Worm (Caenorhabditis elegans) whole organism, L1 larva: Measurements from ENCODE around the gene ttr-21.
A peak's percentile ranks its signal among the peaks of the same experiment; 100 is the strongest.

Experiments used
- C04F5.9 ChIP-seq: sonication (generic microtip); optimal IDR thresholded peaks from 2 replicates; lab custom pipeline; 2016; ENCODE audit warnings: missing genetic modification characterization, missing compliant biosample characterization
- C34B4.2 ChIP-seq: sonication (generic microtip); optimal IDR thresholded peaks from 2 replicates; lab custom pipeline; 2017; ENCODE audit warnings: mild to moderate bottlenecking, missing genetic modification characterization, missing compliant biosample characterization
- F16B12.6 ChIP-seq: fragments of 150-350 bp; optimal IDR thresholded peaks from 2 replicates; lab custom pipeline; 2014; ENCODE audit warnings: missing biosample characterization, missing genetic modification characterization
- Y116A8C.19 ChIP-seq: sonication (generic microtip); optimal IDR thresholded peaks from 2 replicates; lab custom pipeline; 2016; ENCODE audit warnings: missing compliant biosample characterization, missing genetic modification characterization, borderline replicate concordance
- aha-1 ChIP-seq: fragments of 150-350 bp; optimal IDR thresholded peaks from 2 replicates; lab custom pipeline; 2014; ENCODE audit warnings: missing biosample characterization, missing genetic modification characterization
- aly-2 ChIP-seq: fragments of 150-350 bp; optimal IDR thresholded peaks from 2 replicates; lab custom pipeline; 2014; ENCODE audit warnings: missing biosample characterization, missing genetic modification characterization
- ceh-63 ChIP-seq: fragments of 200-800 bp; sonication (Bioruptor generic); optimal IDR thresholded peaks from 2 replicates; lab custom pipeline; 2018; ENCODE audit warnings: mild to moderate bottlenecking, missing genetic modification characterization, missing compliant biosample characterization
- ceh-8 ChIP-seq: fragments of 200-800 bp; sonication (Bioruptor generic); optimal IDR thresholded peaks from 2 replicates; lab custom pipeline; 2018; ENCODE audit warnings: mild to moderate bottlenecking, missing genetic modification characterization, moderate library complexity, missing compliant biosample characterization
- ceh-82 ChIP-seq, 3 experiments: fragments of 150-350 bp in 1 of 3; sonication (generic microtip) in 2 of 3; optimal IDR thresholded peaks; 2 replicates each; lab custom pipeline; 2014 to 2017; ENCODE audit warnings: missing biosample characterization in 3 of 3, missing genetic modification characterization in 3 of 3
- efl-1 ChIP-seq, 4 experiments: fragments of 150-350 bp; optimal IDR thresholded peaks in 3 of 4; peaks in 1 of 4; 1 replicate in 1 of 4; 2 replicates in 3 of 4; lab custom pipeline; 2014; ENCODE audit warnings: missing biosample characterization in 2 of 4, missing genetic modification characterization in 2 of 4, missing genetic modification reagents in 2 of 4
- elt-2 ChIP-seq: sonication (generic microtip); optimal IDR thresholded peaks from 2 replicates; lab custom pipeline; 2016; ENCODE audit warnings: missing genetic modification characterization, mild to moderate bottlenecking, inconsistent platforms, missing compliant biosample characterization, missing genetic modification reagents
- elt-3 ChIP-seq, 6 experiments: fragments of 150-350 bp in 1 of 6; sonication (generic microtip); optimal IDR thresholded peaks; 2 replicates each; lab custom pipeline; 2017 to 2018; ENCODE audit warnings: missing biosample characterization in 6 of 6, missing genetic modification characterization in 6 of 6, inconsistent platforms in 1 of 6
- ets-5 ChIP-seq: fragments of 200-800 bp; sonication (Bioruptor generic); IDR thresholded peaks from 2 replicates; pipeline ENCODE4 v1.3.6; 2022; ENCODE audit warnings: missing genetic modification characterization, missing compliant biosample characterization
- fkh-10 ChIP-seq: sonication (generic microtip); optimal IDR thresholded peaks from 2 replicates; lab custom pipeline; 2017; ENCODE audit warnings: missing biosample characterization, missing genetic modification reagents, missing genetic modification characterization
- fkh-8 ChIP-seq: sonication (generic microtip); optimal IDR thresholded peaks from 2 replicates; lab custom pipeline; 2016; ENCODE audit warnings: mild to moderate bottlenecking, missing genetic modification characterization, missing compliant biosample characterization
- grh-1 ChIP-seq: fragments of 200-800 bp; sonication (Bioruptor generic); IDR thresholded peaks from 2 replicates; pipeline ENCODE4 v1.3.6; 2022; ENCODE audit warnings: missing genetic modification reagents, missing genetic modification characterization, missing compliant biosample characterization
- hlh-4 ChIP-seq: sonication (generic microtip); optimal IDR thresholded peaks from 2 replicates; lab custom pipeline; 2016; ENCODE audit warnings: mild to moderate bottlenecking, missing genetic modification characterization, missing compliant biosample characterization
- jun-1 ChIP-seq: fragments of 150-350 bp; optimal IDR thresholded peaks from 2 replicates; lab custom pipeline; 2014; ENCODE audit warnings: missing biosample characterization, missing genetic modification reagents, missing genetic modification characterization
- lin-14 ChIP-seq: fragments of 200-800 bp; sonication (Bioruptor generic); optimal IDR thresholded peaks from 2 replicates; lab custom pipeline; 2018; ENCODE audit warnings: mild to moderate bottlenecking, missing genetic modification characterization, moderate library complexity, missing compliant biosample characterization
- lin-35 ChIP-seq, 2 experiments: fragments of 150-350 bp; optimal IDR thresholded peaks; 2 replicates each; lab custom pipeline; 2014; ENCODE audit warnings: missing biosample characterization in 2 of 2, missing genetic modification characterization in 2 of 2, missing genetic modification reagents in 2 of 2
- lin-39 ChIP-seq: fragments of 150-350 bp; optimal IDR thresholded peaks from 2 replicates; lab custom pipeline; 2014; ENCODE audit warnings: missing biosample characterization, missing genetic modification reagents, missing genetic modification characterization
- mef-2 ChIP-seq: fragments of 150-350 bp; optimal IDR thresholded peaks from 2 replicates; lab custom pipeline; 2014; ENCODE audit warnings: missing biosample characterization, missing genetic modification characterization
- mep-1 ChIP-seq: fragments of 150-350 bp; optimal IDR thresholded peaks from 2 replicates; lab custom pipeline; 2014; ENCODE audit warnings: missing biosample characterization, missing genetic modification characterization
- nhr-11 ChIP-seq: fragments of 150-350 bp; optimal IDR thresholded peaks from 2 replicates; lab custom pipeline; 2014; ENCODE audit warnings: missing biosample characterization, missing genetic modification characterization
- nhr-12 ChIP-seq: sonication (generic microtip); optimal IDR thresholded peaks from 2 replicates; lab custom pipeline; 2017; ENCODE audit warnings: missing biosample characterization, missing genetic modification characterization
- nhr-20 ChIP-seq: sonication (generic microtip); optimal IDR thresholded peaks from 2 replicates; lab custom pipeline; 2016; ENCODE audit warnings: mild to moderate bottlenecking, missing genetic modification characterization, missing compliant biosample characterization
- nhr-28 ChIP-seq: fragments of 150-350 bp; optimal IDR thresholded peaks from 2 replicates; lab custom pipeline; 2014; ENCODE audit warnings: missing biosample characterization, missing genetic modification characterization
- nhr-47 ChIP-seq: sonication (generic microtip); optimal IDR thresholded peaks from 2 replicates; lab custom pipeline; 2016; ENCODE audit warnings: mild to moderate bottlenecking, missing genetic modification characterization, moderate library complexity, missing compliant biosample characterization
- nhr-71 ChIP-seq: sonication (generic microtip); optimal IDR thresholded peaks from 2 replicates; lab custom pipeline; 2016; ENCODE audit warnings: mild to moderate bottlenecking, missing genetic modification characterization, moderate library complexity, missing compliant biosample characterization
- nhr-76 ChIP-seq: sonication (generic microtip); optimal IDR thresholded peaks from 2 replicates; lab custom pipeline; 2017; ENCODE audit warnings: missing biosample characterization, missing genetic modification characterization
- nhr-77 ChIP-seq: fragments of 150-350 bp; optimal IDR thresholded peaks from 2 replicates; lab custom pipeline; 2014; ENCODE audit warnings: missing biosample characterization, missing genetic modification characterization
- snpc-4 ChIP-seq: fragments of 150-350 bp; optimal IDR thresholded peaks from 2 replicates; lab custom pipeline; 2014; ENCODE audit warnings: missing biosample characterization, missing genetic modification characterization
- sox-4 ChIP-seq: sonication (generic microtip); optimal IDR thresholded peaks from 2 replicates; lab custom pipeline; 2016; ENCODE audit warnings: missing genetic modification characterization, missing compliant biosample characterization
- sptf-1 ChIP-seq: fragments of 150-350 bp; optimal IDR thresholded peaks from 2 replicates; lab custom pipeline; 2014; ENCODE audit warnings: missing biosample characterization, missing genetic modification characterization
- sup-37 ChIP-seq: fragments of 200-800 bp; sonication (Bioruptor generic); optimal IDR thresholded peaks from 2 replicates; lab custom pipeline; 2018; ENCODE audit warnings: mild to moderate bottlenecking, missing genetic modification characterization, missing compliant biosample characterization
- swsn-7 ChIP-seq: sonication (generic microtip); optimal IDR thresholded peaks from 2 replicates; lab custom pipeline; 2016; ENCODE audit warnings: missing genetic modification characterization, missing compliant biosample characterization
- tbx-2 ChIP-seq: sonication (generic microtip); optimal IDR thresholded peaks from 2 replicates; lab custom pipeline; 2016; ENCODE audit warnings: missing genetic modification characterization, missing compliant biosample characterization
- tlp-1 ChIP-seq: fragments of 150-350 bp; optimal IDR thresholded peaks from 2 replicates; lab custom pipeline; 2014; ENCODE audit warnings: missing biosample characterization, missing genetic modification characterization
- unc-62 ChIP-seq: fragments of 150-350 bp; optimal IDR thresholded peaks from 2 replicates; lab custom pipeline; 2014; ENCODE audit warnings: missing biosample characterization, missing genetic modification reagents, missing genetic modification characterization
- unc-98 ChIP-seq: fragments of 200-800 bp; sonication (Bioruptor generic); IDR thresholded peaks from 2 replicates; pipeline ENCODE4 v1.3.6; 2022; ENCODE audit warnings: missing genetic modification characterization, missing compliant biosample characterization
- vab-15 ChIP-seq: sonication (generic microtip); optimal IDR thresholded peaks from 2 replicates; lab custom pipeline; 2017; ENCODE audit warnings: missing genotype, mild to moderate bottlenecking, missing genetic modification characterization, missing compliant biosample characterization
- zag-1 ChIP-seq: fragments of 150-350 bp; optimal IDR thresholded peaks from 2 replicates; lab custom pipeline; 2014; ENCODE audit warnings: missing biosample characterization, missing genetic modification characterization
- ztf-4 ChIP-seq: fragments of 150-350 bp; optimal IDR thresholded peaks from 2 replicates; lab custom pipeline; 2014; ENCODE audit warnings: missing biosample characterization, missing genetic modification characterization

Gene ttr-21

DNA sequence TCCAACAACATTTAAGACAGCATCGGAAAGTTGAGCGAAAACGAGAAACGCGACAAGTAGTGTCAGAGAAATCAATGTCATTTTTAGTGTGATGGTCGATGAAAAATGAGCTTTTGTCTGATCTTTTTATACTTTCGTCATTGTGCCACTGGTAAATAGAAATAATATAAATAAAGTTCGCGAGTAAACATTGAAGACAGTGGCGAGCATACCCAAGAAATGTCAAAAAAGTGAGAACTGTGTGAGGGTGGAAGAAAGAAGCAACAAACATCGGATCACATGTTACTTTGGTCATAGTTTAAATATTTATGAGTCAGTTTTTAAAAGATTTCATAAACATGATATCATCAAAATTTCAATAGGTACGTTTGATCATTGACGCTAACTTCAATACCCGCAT lies at the start of gene ttr-21:
ttr-21 (minus strand) TSS at position 100 of the 400 bp plus-strand sequence.
- TF ChIP-seq C04F5.9 (no peak), ceh-82 (tag; optimal IDR thresholded peaks at IDR 0.05; lab: Kevin White, UChicago) (no peak), nhr-20 (tag; lab: Kevin White, UChicago) (peak; percentile 9)

DNA sequence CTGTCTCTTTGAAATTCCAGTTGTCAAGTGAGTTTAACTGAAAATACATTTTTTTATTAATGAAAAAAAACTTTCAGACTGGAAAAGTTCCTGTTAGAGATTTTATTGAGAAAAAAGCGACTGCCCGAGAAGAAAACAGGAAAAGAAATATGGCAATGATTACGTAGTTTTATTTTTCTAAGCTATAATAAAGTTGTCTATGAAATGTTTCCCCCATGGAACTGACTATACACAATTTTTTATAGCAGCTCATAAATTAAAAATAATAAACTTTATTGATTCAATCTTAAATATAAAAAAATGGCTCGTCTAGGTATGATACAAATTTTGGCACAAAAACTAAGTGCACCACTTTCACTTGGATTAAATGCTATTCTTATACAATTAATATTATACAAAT lies 48.3 kb upstream of the ttr-21 start, which contains the start of gene C06B3.1:
C06B3.1 (plus strand) TSS at position 301 of the 400 bp plus-strand sequence.
- TF ChIP-seq ceh-82 (tag; optimal IDR thresholded peaks at IDR 0.05; lab: Kevin White, UChicago) (no peak), ceh-63 (GFP tag; lab: Kevin White, UChicago) (no peak), mef-2 (no peak), unc-98 (GFP tag; lab: Robert Waterston, UW) (no peak), nhr-28 (no peak), hlh-4 (tag; lab: Kevin White, UChicago) (no peak), nhr-47 (no peak)

DNA sequence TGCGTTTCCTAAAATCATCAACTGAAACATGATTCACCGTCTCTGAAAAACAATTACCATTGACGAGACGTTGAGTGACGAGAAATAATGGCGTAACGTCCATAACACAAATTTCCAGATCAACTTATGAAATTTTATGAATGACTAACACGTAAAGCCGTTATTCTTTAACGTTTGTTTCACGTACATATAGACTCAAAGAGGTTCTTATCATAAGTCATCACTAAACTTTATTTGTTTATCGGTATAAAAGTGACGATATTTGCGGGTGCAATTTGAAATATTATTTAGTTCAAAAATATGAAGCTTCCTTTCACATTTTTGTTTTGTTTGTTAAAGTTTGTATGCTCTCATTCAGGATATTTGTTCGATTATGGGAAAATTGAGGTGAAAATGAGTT lies 45.0 kb upstream of the ttr-21 start, which contains the start of gene oac-3:
oac-3 (plus strand) TSS at position 301 of the 400 bp plus-strand sequence.
- no peak for TF ChIP-seq fkh-10 (GFP tag; lab: Kevin White, UChicago)
- no peak for TF ChIP-seq mep-1
- no peak for TF ChIP-seq sup-37 (GFP tag; lab: Kevin White, UChicago)
- TF ChIP-seq nhr-11 (tag; lab: Kevin White, UChicago), result no peak
- no peak for TF ChIP-seq grh-1 (GFP tag; lab: Robert Waterston, UW)
- TF ChIP-seq fkh-8, result no peak
- TF ChIP-seq snpc-4 (tag; lab: Kevin White, UChicago), result no peak
- TF ChIP-seq lin-39 (tag; lab: Kevin White, UChicago), result no peak
- TF ChIP-seq nhr-77 (tag; lab: Kevin White, UChicago), result no peak
- TF ChIP-seq nhr-12 (tag; lab: Kevin White, UChicago), result no peak
- no peak for TF ChIP-seq unc-62 (GFP tag; lab: Kevin White, UChicago)
- TF ChIP-seq nhr-71 (tag; lab: Kevin White, UChicago), result no peak
- TF ChIP-seq ets-5 (GFP tag; lab: Robert Waterston, UW), result no peak

ce11 chrV:13898356-13898755 lies 44.2 kb upstream of the ttr-21 start, which contains the start of gene cyp-35C1:
cyp-35C1 (minus strand) TSS chrV:13898487.
- TF ChIP-seq elt-2 (tag; lab: Kevin White, UChicago), result peak; percentile 2
- no peak for TF ChIP-seq aha-1 (tag; lab: Kevin White, UChicago)
- TF ChIP-seq ztf-4 (tag; lab: Kevin White, UChicago), result no peak
- no peak for TF ChIP-seq efl-1 (optimal IDR thresholded peaks at IDR 0.05; lab: Kevin White, UChicago)
- TF ChIP-seq efl-1 (GFP tag; optimal IDR thresholded peaks at IDR 0.05 in 1 of 2; lab: Kevin White, UChicago), result no peak
- no peak for TF ChIP-seq lin-35 (GFP tag; optimal IDR thresholded peaks at IDR 0.05; lab: Kevin White, UChicago)
- no peak for TF ChIP-seq C34B4.2 (tag; lab: Kevin White, UChicago)

DNA sequence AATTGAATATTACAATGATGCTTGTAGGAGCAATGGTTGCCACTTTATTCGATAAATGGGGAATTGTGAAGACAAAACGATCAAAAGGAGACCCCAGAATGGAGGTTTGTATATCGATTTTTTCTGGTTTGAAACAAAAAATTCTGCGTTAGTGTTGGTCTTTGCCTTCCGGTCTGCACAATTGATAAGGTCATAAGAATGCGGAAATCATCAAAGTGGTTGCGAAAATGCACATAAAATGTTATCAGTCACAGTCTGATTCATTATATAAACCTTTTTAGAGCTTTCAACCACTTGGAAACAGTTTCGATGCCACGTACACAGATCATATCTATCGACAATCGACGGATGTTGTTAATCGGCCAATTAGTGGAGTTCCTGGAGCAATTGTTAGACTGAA lies 39.4 kb upstream of the ttr-21 start:
- TF ChIP-seq mef-2, result no peak
- no peak for TF ChIP-seq lin-14 (GFP tag; lab: Kevin White, UChicago)
- no peak for TF ChIP-seq grh-1 (GFP tag; lab: Robert Waterston, UW)
- TF ChIP-seq elt-3 (tag; optimal IDR thresholded peaks at IDR 0.05; lab: Kevin White, UChicago), result no peak
- TF ChIP-seq zag-1 (tag; lab: Kevin White, UChicago), result no peak
- no peak for TF ChIP-seq sox-4 (tag; lab: Kevin White, UChicago)
- no peak for TF ChIP-seq hlh-4 (tag; lab: Kevin White, UChicago)
- TF ChIP-seq F16B12.6 (tag; lab: Kevin White, UChicago), result no peak
- no peak for TF ChIP-seq sup-37 (GFP tag; lab: Kevin White, UChicago)
- TF ChIP-seq fkh-8, result no peak
- TF ChIP-seq swsn-7 (tag; lab: Kevin White, UChicago), result no peak
- no peak for TF ChIP-seq nhr-11 (tag; lab: Kevin White, UChicago)
- no peak for TF ChIP-seq nhr-76 (tag; lab: Kevin White, UChicago)
- TF ChIP-seq ceh-82 (tag; optimal IDR thresholded peaks at IDR 0.05; lab: Kevin White, UChicago), result no peak
- TF ChIP-seq aly-2 (tag; lab: Kevin White, UChicago), result no peak
- TF ChIP-seq sptf-1 (tag; lab: Kevin White, UChicago), result no peak
- TF ChIP-seq fkh-10 (GFP tag; lab: Kevin White, UChicago), result no peak
- TF ChIP-seq vab-15 (tag; lab: Kevin White, UChicago), result no peak
- TF ChIP-seq elt-2 (tag; lab: Kevin White, UChicago), result peak; percentile 85
- peak; percentile 9 for TF ChIP-seq jun-1 (tag; lab: Kevin White, UChicago)
- no peak for TF ChIP-seq Y116A8C.19
- TF ChIP-seq ceh-63 (GFP tag; lab: Kevin White, UChicago), result no peak
- TF ChIP-seq snpc-4 (tag; lab: Kevin White, UChicago), result no peak
- no peak for TF ChIP-seq tbx-2 (tag; lab: Kevin White, UChicago)
- TF ChIP-seq nhr-20 (tag; lab: Kevin White, UChicago), result no peak
- TF ChIP-seq lin-35 (GFP tag; optimal IDR thresholded peaks at IDR 0.05; lab: Kevin White, UChicago), result peak in 1 of 2 experiments; percentile 48
- no peak for TF ChIP-seq nhr-28
- no peak for TF ChIP-seq ceh-8
- TF ChIP-seq tlp-1, result no peak
